Fruit fly (Drosophila melanogaster) whole organism, larva: ENCODE measurements around the gene CG34295.

ENCODE experiments used
- noc ChIP-seq: fragments of 200-800 bp; sonication (Bioruptor generic); optimal IDR thresholded peaks from 3 replicates; lab custom pipeline; 2019; ENCODE audit warnings: missing biosample characterization, mild to moderate bottlenecking, missing genetic modification characterization, moderate library complexity

Gene CG34295

DNA sequence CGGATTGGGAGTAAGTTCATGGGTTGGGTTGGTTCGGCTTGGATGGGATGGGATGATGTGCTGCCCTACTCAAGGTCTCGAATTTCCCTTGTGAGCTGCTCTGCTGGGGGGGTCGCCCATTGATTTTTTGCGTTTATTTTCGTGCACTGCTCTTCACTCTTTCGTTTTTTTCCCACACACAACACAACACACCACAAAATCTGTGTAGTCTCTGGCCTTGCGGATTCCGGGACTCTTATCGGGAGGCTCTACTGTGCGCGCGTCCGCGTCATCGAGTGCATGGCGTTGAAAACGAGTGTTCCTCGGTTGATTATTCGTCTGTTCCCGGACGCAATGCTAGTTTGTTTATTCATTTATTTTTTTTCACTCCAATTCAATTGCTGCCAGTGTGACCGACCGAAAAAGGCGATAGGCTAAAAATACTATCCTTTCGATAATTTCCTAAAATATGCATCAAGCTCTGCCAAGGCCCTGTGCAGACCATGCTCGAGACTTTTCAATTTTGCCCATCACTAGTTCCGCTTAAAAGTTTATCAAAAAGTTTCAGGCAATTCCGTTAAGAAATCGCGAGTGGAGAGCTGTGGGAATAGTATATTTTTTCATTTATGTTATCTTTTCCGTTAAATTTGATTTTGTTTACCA is 42.3 kb downstream of the CG34295 start, which contains the start of gene WASp:
Gene WASp, minus strand, starts transcription at position 399 of the 642 bp plus-strand sequence.
- no peak for TF ChIP-seq noc (tag; lab: Kevin White, UChicago)
